Fruit fly (Drosophila melanogaster): ENCODE results near the gene CG13931.

Gene CG13931

DNA sequence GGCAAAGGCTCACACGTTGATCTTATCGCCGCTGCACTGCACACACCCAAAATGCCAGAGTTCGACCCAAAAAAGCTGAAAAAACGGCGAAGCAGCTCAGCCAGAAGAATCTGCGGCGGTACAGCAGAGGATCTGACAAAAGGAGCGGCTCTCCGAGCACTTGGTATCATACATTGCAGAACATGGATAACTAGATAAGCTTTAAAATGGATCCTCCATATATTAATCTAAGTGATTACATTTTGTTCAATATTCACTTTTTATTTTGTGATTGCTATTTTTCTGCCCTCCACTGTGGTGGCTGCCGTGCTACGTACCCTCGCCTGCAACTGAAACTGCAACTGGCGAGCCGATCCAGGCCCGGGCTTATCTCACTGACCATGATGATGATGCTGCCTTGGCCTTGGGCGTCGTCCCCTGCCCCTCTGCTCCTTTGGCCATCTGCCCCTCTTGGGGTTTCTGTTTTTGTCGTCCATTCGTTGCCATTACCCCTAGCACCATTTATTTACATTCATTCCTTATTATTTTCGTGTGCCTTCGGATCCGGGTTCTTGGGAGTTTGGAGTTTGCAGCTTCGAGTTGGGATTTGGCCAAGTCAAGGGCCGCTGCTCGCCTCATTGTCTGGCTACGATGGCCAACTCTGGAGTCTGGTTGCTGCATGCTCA, 10.0 kb downstream of the CG13931 start (continued):
- TF ChIP-seq Blimp-1 (GFP tag; optimal IDR thresholded peaks at IDR 0.05) (peak; percentile 73), CG6808 (GFP tag; optimal IDR thresholded peaks at IDR 0.05) (peak; percentile 88), CG15336 (GFP tag; IDR thresholded peaks at IDR 0.05) (peak; percentile 85), lz (GFP tag; optimal IDR thresholded peaks at IDR 0.05) (peak; percentile 90), ss (GFP tag; optimal IDR thresholded peaks at IDR 0.05) (peak; percentile 78 to 81), CG4318 (GFP tag; optimal IDR thresholded peaks at IDR 0.05) (peak; percentile 58), CG31627 (GFP tag; optimal IDR thresholded peaks at IDR 0.05) (peak; percentile 93), CG11762 (GFP tag; optimal IDR thresholded peaks at IDR 0.05; ENCODE audit: insufficient read depth) (peak; percentile 70), CG11902 (GFP tag; optimal IDR thresholded peaks at IDR 0.05) (peak; percentile 78), CG16779 (tag; optimal IDR thresholded peaks at IDR 0.05) (peak; percentile 82), Eip78C (GFP tag) (peak; percentile 95), esn (GFP tag; optimal IDR thresholded peaks at IDR 0.05) (peak; percentile 94), CG3919 (GFP tag; optimal IDR thresholded peaks at IDR 0.05) (peak; percentile 87), CG6854 (GFP tag; optimal IDR thresholded peaks at IDR 0.05) (peak; percentile 84), Sox102F (GFP tag; optimal IDR thresholded peaks at IDR 0.05) (peak; percentile 91), fkh (GFP tag; optimal IDR thresholded peaks at IDR 0.05) (no peak), Ets21C (GFP tag; optimal IDR thresholded peaks at IDR 0.05) (peak; percentile 84), CG3032 (tag; optimal IDR thresholded peaks at IDR 0.05) (peak; percentile 84), achi (GFP tag; optimal IDR thresholded peaks at IDR 0.05) (peak; percentile 87), fd59A (GFP tag; optimal IDR thresholded peaks at IDR 0.05) (peak; percentile 92), CG34406 (GFP tag; optimal IDR thresholded peaks at IDR 0.05) (peak; percentile 87), Met (GFP tag; optimal IDR thresholded peaks at IDR 0.05) (peak; percentile 93), svp (GFP tag) (peak; percentile 96), CG11294 (GFP tag; IDR thresholded peaks at IDR 0.05) (0 out of 2 replicates have a peak, but pooled peaks have one; percentile 41)

- TF ChIP-seq Hr39 (GFP tag; optimal IDR thresholded peaks at IDR 0.05) (peak; percentile 66), CG10631 (GFP tag; optimal IDR thresholded peaks at IDR 0.05) (peak; percentile 77), ss (GFP tag; optimal IDR thresholded peaks at IDR 0.05) (peak; percentile 77 to 83), Lpt (GFP tag; optimal IDR thresholded peaks at IDR 0.05) (peak; percentile 39), CG4318 (GFP tag; optimal IDR thresholded peaks at IDR 0.05) (peak; percentile 64), dac (GFP tag; optimal IDR thresholded peaks at IDR 0.05) (peak; percentile 18), OdsH (GFP tag; optimal IDR thresholded peaks at IDR 0.05) (peak; percentile 76), CG10669 (GFP tag; optimal IDR thresholded peaks at IDR 0.05) (peak; percentile 81), pdm3 (GFP tag; optimal IDR thresholded peaks at IDR 0.05) (peak; percentile 66), lz (GFP tag; optimal IDR thresholded peaks at IDR 0.05) (peak; percentile 52), CG6792 (GFP tag; optimal IDR thresholded peaks at IDR 0.05) (peak; percentile 59), CG6808 (GFP tag; optimal IDR thresholded peaks at IDR 0.05) (peak; percentile 83), Eip93F (GFP tag; optimal IDR thresholded peaks at IDR 0.05) (no peak), Met (GFP tag; optimal IDR thresholded peaks at IDR 0.05) (peak; percentile 65), Smox (GFP tag; optimal IDR thresholded peaks at IDR 0.05) (peak; percentile 44), CG31627 (GFP tag; optimal IDR thresholded peaks at IDR 0.05) (peak; percentile 61), CG32006 (GFP tag; optimal IDR thresholded peaks at IDR 0.05) (peak; percentile 81), salr (GFP tag; optimal IDR thresholded peaks at IDR 0.05) (peak; percentile 55 to 73), CG6854 (GFP tag; optimal IDR thresholded peaks at IDR 0.05) (no peak), CG34406 (GFP tag; optimal IDR thresholded peaks at IDR 0.05) (peak; percentile 51), cyc (GFP tag; optimal IDR thresholded peaks at IDR 0.05) (peak; percentile 78), vri (GFP tag; optimal IDR thresholded peaks at IDR 0.05) (peak; percentile 22), net (GFP tag; optimal IDR thresholded peaks at IDR 0.05) (peak; percentile 70), CG6276 (GFP tag; optimal IDR thresholded peaks at IDR 0.05) (peak; percentile 73), esn (GFP tag; optimal IDR thresholded peaks at IDR 0.05) (peak; percentile 64), CG11294 (GFP tag; IDR thresholded peaks at IDR 0.05) (peak; percentile 45; the same call in 1 of the 2 replicates), CG8119 (GFP tag; IDR thresholded peaks at IDR 0.05) (peak; percentile 75), CG1621 (tag; optimal IDR thresholded peaks at IDR 0.05) (peak; percentile 51), CG7368 (GFP tag; optimal IDR thresholded peaks at IDR 0.05) (peak; percentile 72), Sox102F (GFP tag; optimal IDR thresholded peaks at IDR 0.05) (peak; percentile 27), CG8632 (GFP tag; optimal IDR thresholded peaks at IDR 0.05) (peak; percentile 48), Ets96B (tag; optimal IDR thresholded peaks at IDR 0.05) (peak; percentile 81), CG8319 (GFP tag; optimal IDR thresholded peaks at IDR 0.05) (peak; percentile 60)
These were observed 11.3 kb downstream of the CG13931 start for dm6 chr3L:1690727-1691413.
